Worm (Caenorhabditis elegans): ENCODE measurements around the gene srx-5.

ce11 chrV:655823-656222 is 44.1 kb upstream of the srx-5 start, which contains the start of gene srh-245:
- TF ChIP-seq pqm-1 (tag; optimal IDR thresholded peaks at IDR 0.05) (no peak), nhr-67 (tag; optimal IDR thresholded peaks at IDR 0.05) (no peak), nhr-11 (tag; optimal IDR thresholded peaks at IDR 0.05) (no peak), nhr-23 (tag; optimal IDR thresholded peaks at IDR 0.05) (no peak), mml-1 (tag; optimal IDR thresholded peaks at IDR 0.05) (no peak), nhr-28 (tag; optimal IDR thresholded peaks at IDR 0.05) (no peak), ceh-82 (tag; optimal IDR thresholded peaks at IDR 0.05) (no peak), egl-27 (tag; optimal IDR thresholded peaks at IDR 0.05) (no peak), fkh-10 (GFP tag; optimal IDR thresholded peaks at IDR 0.05) (no peak), ceh-16 (tag; optimal IDR thresholded peaks at IDR 0.05) (no peak)
